Fruit fly (Drosophila melanogaster): ENCODE results near the gene wac.

The wac gene

DNA sequence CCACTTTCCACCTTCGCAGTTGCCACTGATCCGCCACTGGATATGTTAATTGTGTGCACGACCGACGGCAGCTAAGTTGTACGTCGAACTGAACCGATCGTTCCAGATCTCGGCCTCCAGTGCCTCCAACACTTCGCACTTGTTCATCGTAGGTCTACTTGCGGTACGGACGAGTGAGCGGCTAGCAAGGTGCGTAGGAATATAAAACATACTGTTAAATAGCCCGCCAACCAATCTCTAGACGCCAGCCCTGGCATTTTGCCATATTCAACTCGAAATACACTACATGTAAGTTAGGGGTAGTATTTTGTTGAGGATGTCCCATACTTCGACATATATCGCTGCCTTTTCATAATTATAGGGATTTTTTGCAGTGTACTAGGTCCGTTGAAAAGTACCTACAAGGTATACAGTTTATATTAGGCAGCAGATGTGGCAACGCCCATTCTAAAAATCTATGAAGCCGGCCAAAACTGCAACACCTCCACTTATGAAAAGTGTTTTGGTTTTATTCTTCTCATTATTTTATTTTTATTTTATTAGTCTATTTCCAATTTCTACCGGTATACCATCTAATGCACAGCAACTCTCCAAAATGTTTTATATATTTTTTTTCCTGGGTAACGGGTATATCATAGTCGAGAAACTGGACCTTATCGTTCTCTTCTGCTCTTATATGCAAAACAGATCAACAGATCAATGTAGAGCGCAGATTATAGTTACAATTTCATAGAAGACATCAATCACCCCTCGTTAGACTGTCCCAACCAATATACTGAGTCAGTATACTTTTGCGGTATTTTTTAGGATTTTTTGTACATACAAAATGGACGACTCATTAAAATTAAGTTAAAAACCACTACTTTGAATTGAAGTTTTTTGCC lies 34.7 kb upstream of the wac start, which contains the start of the genes pyx and CG33229 (continued):
- TF ChIP-seq phol (tag; optimal IDR thresholded peaks at IDR 0.05) (peak; percentile 90), CG13424 (tag; optimal IDR thresholded peaks at IDR 0.05) (peak; percentile 87), zen (tag; optimal IDR thresholded peaks at IDR 0.05) (peak; percentile 77), prd (optimal IDR thresholded peaks at IDR 0.05) (no peak), prd (GFP tag; IDR thresholded peaks at IDR 0.05) (peak; percentile 83), fd64A (GFP tag; optimal IDR thresholded peaks at IDR 0.05) (no peak), CoRest (tag; optimal IDR thresholded peaks at IDR 0.05) (peak; percentile 94), CG1024 (GFP tag; IDR thresholded peaks at IDR 0.05) (peak; percentile 55; the same call in 1 of the 2 replicates), Fer1 (GFP tag; optimal IDR thresholded peaks at IDR 0.05) (peak; percentile 55), CG11093 (GFP tag; IDR thresholded peaks at IDR 0.05) (peak; percentile 75), CG31224 (GFP tag; IDR thresholded peaks at IDR 0.05) (peak; percentile 79), cas (GFP tag; IDR thresholded peaks at IDR 0.05) (peak; percentile 88), CG7987 (GFP tag; optimal IDR thresholded peaks at IDR 0.05) (peak; percentile 18), ranshi (GFP tag; IDR thresholded peaks at IDR 0.05) (peak; percentile 80), CG2120 (GFP tag; optimal IDR thresholded peaks at IDR 0.05) (peak; percentile 96), sc (optimal IDR thresholded peaks at IDR 0.05) (no peak), sc (GFP tag; optimal IDR thresholded peaks at IDR 0.05) (peak; percentile 75), onecut (GFP tag; IDR thresholded peaks at IDR 0.05) (peak; percentile 49), ash1 (GFP tag; optimal IDR thresholded peaks at IDR 0.05) (no peak), CG5245 (GFP tag; optimal IDR thresholded peaks at IDR 0.05) (peak; percentile 41), sens-2 (GFP tag; IDR thresholded peaks at IDR 0.05) (peak; percentile 60), cad (GFP tag; optimal IDR thresholded peaks at IDR 0.05) (no peak), ATbp (GFP tag; optimal IDR thresholded peaks at IDR 0.05) (peak; percentile 57), ci (GFP tag; IDR thresholded peaks at IDR 0.05) (peak; percentile 64), CG17328 (GFP tag; IDR thresholded peaks at IDR 0.05) (peak; percentile 45; the same call in 1 of the 2 replicates), hkb (optimal IDR thresholded peaks at IDR 0.05) (peak; percentile 83), hkb (GFP tag; IDR thresholded peaks at IDR 0.05) (peak; percentile 68), CG33213 (GFP tag; optimal IDR thresholded peaks at IDR 0.05) (peak; percentile 31), sob (GFP tag; IDR thresholded peaks at IDR 0.05) (peak; percentile 86), jigr1 (GFP tag; IDR thresholded peaks at IDR 0.05) (0 out of 3 replicates have a peak, but pooled peaks have one; percentile 40), CG10321 (GFP tag; IDR thresholded peaks at IDR 0.05) (peak; percentile 5; the same call in 1 of the 2 replicates), CG10431 (GFP tag; optimal IDR thresholded peaks at IDR 0.05) (peak; percentile 78), CG17359 (tag; optimal IDR thresholded peaks at IDR 0.05) (peak; percentile 78), Sin3A (optimal IDR thresholded peaks at IDR 0.05) (no peak), CG11560 (tag; IDR thresholded peaks at IDR 0.05) (peak; percentile 71; the same call in 1 of the 3 replicates), vfl (GFP tag; optimal IDR thresholded peaks at IDR 0.05) (peak; percentile 85), dimm (GFP tag; IDR thresholded peaks at IDR 0.05) (peak; percentile 38; the same call in 1 of the 2 replicates), Opbp (GFP tag; IDR thresholded peaks at IDR 0.05; ENCODE audit: partially characterized antibody) (no peak), CG17802 (tag; optimal IDR thresholded peaks at IDR 0.05) (peak; percentile 35), Usf (GFP tag; optimal IDR thresholded peaks at IDR 0.05) (peak; percentile 86), sd (tag; optimal IDR thresholded peaks at IDR 0.05) (peak; percentile 31), CG6272 (GFP tag; IDR thresholded peaks at IDR 0.05) (peak; percentile 77), Nf-YA (GFP tag; IDR thresholded peaks at IDR 0.05) (no peak; the same call in 1 of the 2 replicates), CG7928 (GFP tag; optimal IDR thresholded peaks at IDR 0.05) (peak; percentile 92), ase (GFP tag; IDR thresholded peaks at IDR 0.05) (peak; percentile 71), Nf-YB (GFP tag; optimal IDR thresholded peaks at IDR 0.05) (peak; percentile 61), az2 (GFP tag; optimal IDR thresholded peaks at IDR 0.05) (peak; percentile 87), pfk (GFP tag; optimal IDR thresholded peaks at IDR 0.05) (no peak), CG17361 (GFP tag; IDR thresholded peaks at IDR 0.05) (peak; percentile 95), CG2678 (tag; optimal IDR thresholded peaks at IDR 0.05) (peak; percentile 92)

Data from whole organism, embryonic.